Worm (Caenorhabditis elegans) whole organism, early embryonic: ENCODE measurements around the gene R02D3.8.

Experiments used
- F13C5.2 ChIP-seq: sonication (generic microtip); optimal IDR thresholded peaks from 2 replicates; lab custom pipeline; 2017; ENCODE audit warnings: mild to moderate bottlenecking, missing genetic modification characterization, inconsistent platforms, missing compliant biosample characterization
- ama-1 ChIP-seq: fragments of 150-350 bp; optimal IDR thresholded peaks from 2 replicates; lab custom pipeline; 2014
- ceh-13 ChIP-seq: fragments of 200-800 bp; sonication (Bioruptor generic); optimal IDR thresholded peaks from 2 replicates; lab custom pipeline; 2018; ENCODE audit warnings: mild to moderate bottlenecking, missing genetic modification characterization, missing compliant biosample characterization
- ceh-36 ChIP-seq: sonication (generic microtip); optimal IDR thresholded peaks from 2 replicates; lab custom pipeline; 2016; ENCODE audit warnings: missing genetic modification characterization, inconsistent platforms, missing compliant biosample characterization
- ets-7 ChIP-seq: sonication (generic microtip); optimal IDR thresholded peaks from 2 replicates; lab custom pipeline; 2016; ENCODE audit warnings: missing genotype, missing genetic modification characterization, missing compliant biosample characterization
- flt-1 ChIP-seq: fragments of 200-800 bp; sonication (Bioruptor generic); IDR thresholded peaks from 2 replicates; pipeline ENCODE4 v1.3.6; 2022; ENCODE audit warnings: missing genetic modification characterization, missing compliant biosample characterization
- hnd-1 ChIP-seq: sonication (generic microtip); optimal IDR thresholded peaks from 2 replicates; lab custom pipeline; 2016; ENCODE audit warnings: missing genetic modification characterization, missing compliant biosample characterization
- pes-1 ChIP-seq: fragments of 200-800 bp; sonication (Bioruptor generic); IDR thresholded peaks from 2 replicates; pipeline ENCODE4 v1.3.6; 2022; ENCODE audit warnings: missing genetic modification reagents, missing genetic modification characterization, missing compliant biosample characterization
- tbx-11 ChIP-seq: fragments of 200-800 bp; sonication (Bioruptor generic); IDR thresholded peaks from 2 replicates; pipeline ENCODE4 v1.3.6; 2022; ENCODE audit warnings: missing genetic modification characterization, missing compliant biosample characterization

DNA sequence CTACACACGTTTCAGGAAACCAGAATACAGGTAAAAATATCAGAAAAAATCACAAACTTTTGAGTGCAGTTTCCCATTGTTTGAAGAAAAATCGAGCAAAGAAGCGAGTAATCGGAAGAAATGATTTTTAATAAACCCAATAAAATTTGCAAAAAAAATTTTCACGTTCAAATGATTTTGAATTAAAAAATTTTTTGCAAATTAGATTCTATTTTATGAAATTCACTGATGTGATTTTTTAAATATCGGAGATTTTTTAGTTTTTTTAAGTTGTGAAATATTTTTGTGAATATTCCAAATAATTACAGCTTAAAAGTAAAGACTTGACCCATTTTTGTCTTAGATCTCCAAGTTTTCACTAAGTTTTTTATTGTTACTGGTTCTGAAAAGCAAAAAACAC, 41.2 kb upstream of the R02D3.8 start, which contains the start of gene pnp-1:
- TF ChIP-seq F13C5.2 (tag; lab: Kevin White, UChicago) (no peak), flt-1 (no peak), ets-7 (tag; lab: Kevin White, UChicago) (no peak), ceh-36 (tag; lab: Kevin White, UChicago) (no peak), ceh-13 (GFP tag; lab: Kevin White, UChicago) (no peak), ama-1 (no peak), tbx-11 (GFP tag; lab: Robert Waterston, UW) (no peak), hnd-1 (tag; lab: Kevin White, UChicago) (no peak), pes-1 (GFP tag; lab: Robert Waterston, UW) (no peak)
